Worm (Caenorhabditis elegans): ENCODE results near the gene hpo-25.

DNA sequence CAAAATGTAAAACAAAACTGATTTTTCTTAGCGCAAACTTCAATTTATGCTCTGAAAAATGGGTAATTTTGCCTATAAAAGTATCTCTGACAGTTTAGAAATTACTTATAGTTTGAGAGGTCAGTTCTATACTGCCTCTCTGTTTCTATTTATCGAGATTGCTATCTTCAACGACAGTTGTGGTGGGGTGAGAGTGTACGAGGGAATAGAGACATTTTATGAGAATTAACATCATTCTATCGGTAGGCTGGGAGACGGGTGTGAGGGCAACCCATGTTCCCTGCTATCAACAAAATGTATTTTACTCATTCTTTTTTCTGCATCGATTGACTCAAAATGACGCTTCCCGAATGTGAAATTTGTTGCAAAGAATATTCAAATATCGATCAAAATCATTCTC lies 49.0 kb upstream of the hpo-25 start, which contains the start of gene ZK1240.3:
- TF ChIP-seq flt-1 (GFP tag; IDR thresholded peaks at IDR 0.05) (no peak), tab-1 (GFP tag; IDR thresholded peaks at IDR 0.05) (no peak), klf-2 (GFP tag; conservative IDR thresholded peaks at IDR 0.05) (no peak), ztf-23 (GFP tag; IDR thresholded peaks at IDR 0.05) (no peak), ztf-29 (GFP tag; IDR thresholded peaks at IDR 0.05) (no peak), ref-1 (GFP tag; conservative IDR thresholded peaks at IDR 0.05) (no peak), cog-1 (tag; optimal IDR thresholded peaks at IDR 0.05) (no peak)

Measured in whole organism, midembryonic.